Fruit fly (Drosophila melanogaster) whole organism: ENCODE measurements around the gene CG1572.
"Not testable (repeated sequence)": the region's sequence is repeated elsewhere in the genome, so short reads cannot be mapped to it uniquely, and the experiment has no call there.

Source experiments
- CG8478 ChIP-seq: fragments of >200 bp; optimal IDR thresholded peaks from 2 replicates; lab custom pipeline; 2018; ENCODE audit warnings: inconsistent platforms
- Dll ChIP-seq: fragments of >200 bp; optimal IDR thresholded peaks from 2 replicates; lab custom pipeline; 2017
- EcR ChIP-seq, 2 experiments: fragments of >200 bp; optimal IDR thresholded peaks; 2 replicates each; lab custom pipeline; 2017; ENCODE audit warnings: missing biosample characterization in 2 of 2, missing genetic modification characterization in 2 of 2, missing genetic modification reagents in 2 of 2
- pan ChIP-seq: fragments of >200 bp; optimal IDR thresholded peaks from 2 replicates; lab custom pipeline; 2017
- psq ChIP-seq: fragments of >200 bp; optimal IDR thresholded peaks from 2 replicates; lab custom pipeline; 2017
- usp ChIP-seq: fragments of >200 bp; optimal IDR thresholded peaks from 2 replicates; lab custom pipeline; 2017; ENCODE audit warnings: missing biosample characterization, missing genetic modification characterization, mixed read lengths

Gene CG1572

dm6 chrX:11558389-11558908 is at the start of gene CG1572:
TSS of gene CG1572 (minus strand) at chrX:11558654.
- TF ChIP-seq pan (lab: Kevin White, UChicago): peak; percentile 90
- TF ChIP-seq CG8478 (lab: Kevin White, UChicago): no peak

dm6 chrX:11604094-11604493 is 45.6 kb upstream of the CG1572 start, which contains the start of gene CG2533:
TSS of gene CG2533 (minus strand) at chrX:11604194.
- TF ChIP-seq CG8478 (lab: Kevin White, UChicago) (no peak), usp (GFP tag; lab: Kevin White, UChicago) (no peak)

DNA sequence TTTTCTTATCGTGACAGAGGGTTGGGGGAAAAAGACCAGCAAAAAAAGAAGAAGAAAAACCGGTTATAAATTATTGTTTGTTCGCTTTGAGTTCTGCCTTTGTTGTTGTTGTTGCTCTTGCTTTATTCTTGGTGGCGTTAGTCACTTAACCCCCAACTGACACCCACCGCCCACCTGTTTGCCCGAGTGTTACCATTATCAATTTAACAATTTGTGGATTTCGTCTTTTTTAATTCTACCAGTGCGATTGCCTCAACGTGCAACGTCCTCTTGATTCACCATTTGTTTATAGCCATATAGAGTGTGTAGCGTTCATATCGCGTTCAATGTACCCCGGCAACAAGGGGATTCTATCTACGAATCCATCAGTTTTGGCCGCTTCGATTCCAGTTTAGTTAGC is 43.0 kb upstream of the CG1572 start:
- TF ChIP-seq pan (lab: Kevin White, UChicago): no peak
- no peak for TF ChIP-seq usp (GFP tag; lab: Kevin White, UChicago)
- TF ChIP-seq Dll (lab: Kevin White, UChicago): no peak
- no peak for TF ChIP-seq CG8478 (lab: Kevin White, UChicago)
- TF ChIP-seq psq (lab: Kevin White, UChicago): no peak
- no peak for TF ChIP-seq EcR (GFP tag; optimal IDR thresholded peaks at IDR 0.05; lab: Kevin White, UChicago)

DNA sequence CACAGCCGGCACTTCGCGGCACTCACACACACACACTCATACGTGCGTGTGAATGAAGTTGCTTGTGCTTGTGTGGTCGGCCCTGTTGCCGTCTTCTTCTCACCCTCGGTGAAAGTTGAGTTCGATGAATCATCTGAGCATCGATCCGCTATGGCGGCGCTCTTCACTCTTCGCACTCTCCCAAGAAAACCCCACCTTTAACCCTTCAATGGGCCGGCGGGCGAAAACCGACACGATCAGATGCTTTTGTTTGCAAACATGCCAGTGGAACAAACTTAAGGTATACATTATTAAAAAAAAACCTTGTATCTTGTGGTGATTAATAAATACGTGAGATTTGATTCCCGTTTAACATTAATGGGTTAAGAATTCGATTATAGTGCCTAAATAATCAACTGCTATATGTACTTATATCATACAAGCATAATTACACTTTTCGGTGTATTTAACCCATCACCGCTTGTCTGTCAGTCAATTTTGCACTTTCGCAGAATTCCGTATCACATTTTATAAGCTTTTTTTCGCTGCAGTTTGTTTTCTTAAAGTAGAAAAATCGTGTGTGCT is 42.4 kb upstream of the CG1572 start:
- TF ChIP-seq EcR (GFP tag; optimal IDR thresholded peaks at IDR 0.05; lab: Kevin White, UChicago) (no peak), Dll (lab: Kevin White, UChicago) (no peak), CG8478 (lab: Kevin White, UChicago) (no peak), psq (lab: Kevin White, UChicago) (no peak), usp (GFP tag; lab: Kevin White, UChicago) (no peak), pan (lab: Kevin White, UChicago) (no peak)

dm6 chrX:11599589-11599988 is 41.1 kb upstream of the CG1572 start, which contains the start of gene rho-4:
TSS of gene rho-4 (plus strand) at chrX:11599838.
- not testable (repeated sequence) for TF ChIP-seq EcR (GFP tag; optimal IDR thresholded peaks at IDR 0.05; lab: Kevin White, UChicago); psq (lab: Kevin White, UChicago); pan (lab: Kevin White, UChicago)

DNA sequence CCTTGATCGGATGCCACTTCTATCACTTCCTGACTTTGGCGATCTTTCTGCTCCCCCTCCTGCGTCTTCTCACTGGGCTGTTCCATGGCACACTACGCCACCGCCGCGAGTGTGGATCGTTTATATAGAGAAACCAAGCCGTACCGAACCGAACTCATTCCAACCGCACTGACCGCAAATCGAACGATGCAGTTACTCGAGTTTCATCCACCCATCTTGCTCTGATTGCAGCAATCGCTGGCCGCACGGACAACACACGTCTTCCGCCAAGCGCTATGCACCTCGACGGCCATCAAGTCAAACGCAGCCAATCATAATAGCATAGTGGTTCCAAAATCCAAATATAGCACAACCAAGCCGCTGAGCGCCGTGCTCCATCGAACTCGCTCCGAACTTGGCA is 25.6 kb upstream of the CG1572 start, which contains the start of gene pkm:
pkm (minus strand) TSS at position 101 of the 400 bp plus-strand sequence.
- TF ChIP-seq usp (GFP tag; lab: Kevin White, UChicago) (no peak), EcR (GFP tag; optimal IDR thresholded peaks at IDR 0.05; lab: Kevin White, UChicago) (no peak), pan (lab: Kevin White, UChicago) (no peak), psq (lab: Kevin White, UChicago) (no peak), CG8478 (lab: Kevin White, UChicago) (no peak), Dll (lab: Kevin White, UChicago) (no peak)

dm6 chrX:11580200-11580840 is 21.9 kb upstream of the CG1572 start, which contains the start of gene nod:
TSS of gene nod (plus strand) at chrX:11580772.
- TF ChIP-seq usp (GFP tag; lab: Kevin White, UChicago) (no peak), psq (lab: Kevin White, UChicago) (no peak), pan (lab: Kevin White, UChicago) (no peak), CG8478 (lab: Kevin White, UChicago) (no peak), EcR (GFP tag; optimal IDR thresholded peaks at IDR 0.05; lab: Kevin White, UChicago) (no peak), Dll (lab: Kevin White, UChicago) (no peak)

DNA sequence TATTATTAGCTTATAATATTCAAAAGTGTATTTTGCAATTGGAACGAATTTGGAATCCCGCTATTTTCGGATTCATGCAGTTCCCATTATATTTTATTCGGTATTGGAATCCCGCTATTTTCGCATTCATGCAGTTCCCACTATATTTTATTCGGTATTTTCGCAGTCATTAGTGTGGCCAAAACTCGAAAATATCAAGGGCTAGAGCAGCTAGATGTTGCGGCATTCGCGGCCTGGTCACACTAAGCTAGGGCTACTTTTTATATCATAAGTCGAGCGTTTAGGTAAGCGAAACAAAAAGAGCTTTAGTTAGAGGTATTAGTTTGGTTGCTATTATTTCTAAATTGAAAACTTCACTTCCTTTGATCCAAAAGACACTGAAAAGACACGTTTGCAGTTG is 20.4 kb upstream of the CG1572 start:
- no peak for TF ChIP-seq Dll (lab: Kevin White, UChicago)
- TF ChIP-seq CG8478 (lab: Kevin White, UChicago): no peak
- no peak for TF ChIP-seq usp (GFP tag; lab: Kevin White, UChicago)

dm6 chrX:11576540-11576939 is 18.1 kb upstream of the CG1572 start, which contains the start of gene CG11695:
TSS of gene CG11695 (plus strand) at chrX:11576883.
- TF ChIP-seq pan (lab: Kevin White, UChicago) (no peak), psq (lab: Kevin White, UChicago) (no peak), usp (GFP tag; lab: Kevin White, UChicago) (no peak), EcR (GFP tag; optimal IDR thresholded peaks at IDR 0.05; lab: Kevin White, UChicago) (no peak), Dll (lab: Kevin White, UChicago) (no peak), CG8478 (lab: Kevin White, UChicago) (no peak)

DNA sequence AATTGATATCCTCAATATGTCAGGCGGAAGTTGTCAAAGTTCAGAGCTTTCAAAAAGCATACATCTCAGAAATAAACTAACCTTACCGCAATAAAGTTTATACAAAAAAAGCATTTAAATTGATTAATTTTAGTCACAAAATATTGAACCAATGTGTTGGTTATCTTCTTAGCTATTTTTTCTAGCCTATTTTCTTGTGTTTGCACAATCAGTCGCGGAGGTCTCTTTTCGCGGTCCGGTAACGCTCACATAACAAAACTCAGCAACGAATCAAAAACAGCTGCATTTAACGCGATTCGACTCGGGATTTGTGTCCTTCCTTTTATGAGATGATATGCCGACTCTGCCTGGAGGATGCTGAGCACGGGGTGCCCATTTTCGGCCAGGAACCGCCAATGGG is 15.1 kb upstream of the CG1572 start, which contains the start of gene CG11696:
CG11696 (plus strand) TSS at position 203 of the 400 bp plus-strand sequence.
- TF ChIP-seq psq (lab: Kevin White, UChicago): no peak
- TF ChIP-seq CG8478 (lab: Kevin White, UChicago): no peak
- no peak for TF ChIP-seq usp (GFP tag; lab: Kevin White, UChicago)
- TF ChIP-seq EcR (GFP tag; optimal IDR thresholded peaks at IDR 0.05; lab: Kevin White, UChicago): no peak
- TF ChIP-seq pan (lab: Kevin White, UChicago): no peak
- TF ChIP-seq Dll (lab: Kevin White, UChicago): no peak

dm6 chrX:11572270-11572914 is 13.9 kb upstream of the CG1572 start, which contains the start of the genes Kmn1 and Reepl1:
TSS of gene Kmn1 (minus strand) at chrX:11572442.
TSS of gene Reepl1 (plus strand) at chrX:11572707.
- TF ChIP-seq Dll (lab: Kevin White, UChicago) (no peak), psq (lab: Kevin White, UChicago) (no peak), pan (lab: Kevin White, UChicago) (no peak), usp (GFP tag; lab: Kevin White, UChicago) (no peak), CG8478 (lab: Kevin White, UChicago) (no peak), EcR (GFP tag; optimal IDR thresholded peaks at IDR 0.05; lab: Kevin White, UChicago) (no peak)
